Worm (Caenorhabditis elegans): Measurements from ENCODE around the gene R08B4.3.

R08B4.3 gene

DNA sequence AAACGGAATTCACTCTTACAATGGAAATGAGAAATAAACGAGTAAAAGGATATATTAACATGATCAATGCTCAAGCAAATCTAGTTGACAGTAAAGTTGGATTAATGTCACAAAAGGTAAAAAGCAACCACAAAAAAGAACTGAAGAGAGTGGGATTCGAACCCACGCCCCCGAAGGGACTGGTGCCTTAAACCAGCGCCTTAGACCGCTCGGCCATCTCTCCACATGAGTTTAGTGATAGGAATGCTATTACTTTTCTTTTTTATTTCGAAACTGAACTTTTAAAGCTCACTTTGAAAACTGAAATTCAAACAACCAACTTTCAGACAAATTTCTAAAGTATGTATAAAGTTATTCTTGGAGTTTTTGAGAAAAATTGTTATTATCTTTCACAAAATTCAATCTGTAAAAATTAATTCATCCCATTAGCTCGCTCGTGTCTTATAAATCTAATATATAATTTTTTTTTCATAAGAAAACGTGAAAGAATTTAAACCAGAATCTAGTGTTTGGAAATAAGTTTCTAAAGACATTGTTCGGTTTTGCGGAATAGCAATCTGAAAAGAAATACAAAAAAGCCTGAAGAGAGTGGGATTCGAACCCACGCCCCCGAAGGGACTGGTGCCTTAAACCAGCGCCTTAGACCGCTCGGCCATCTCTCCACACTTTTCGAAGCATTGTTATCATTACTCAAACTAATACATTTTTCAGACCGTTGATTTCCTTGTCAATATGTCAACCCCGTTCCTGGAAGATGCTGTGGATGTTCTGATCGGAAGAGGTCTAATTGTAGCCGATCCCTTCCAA lies 42.2 kb upstream of the R08B4.3 start (continued):
- TF ChIP-seq ztf-11 (tag; optimal IDR thresholded peaks at IDR 0.05) (no peak), F26F4.8 (GFP tag; conservative IDR thresholded peaks at IDR 0.05) (peak; percentile 67), nhr-237 (tag; optimal IDR thresholded peaks at IDR 0.05) (no peak), nhr-48 (tag; optimal IDR thresholded peaks at IDR 0.05) (peak; percentile 30), ztf-7 (tag; optimal IDR thresholded peaks at IDR 0.05) (no peak), F44E2.7 (GFP tag; IDR thresholded peaks at IDR 0.05) (peak; percentile 70; the same call in 1 of the 2 replicates), aha-1 (tag) (peak; percentile 40), R02D3.7 (tag; optimal IDR thresholded peaks at IDR 0.05) (no peak)

DNA sequence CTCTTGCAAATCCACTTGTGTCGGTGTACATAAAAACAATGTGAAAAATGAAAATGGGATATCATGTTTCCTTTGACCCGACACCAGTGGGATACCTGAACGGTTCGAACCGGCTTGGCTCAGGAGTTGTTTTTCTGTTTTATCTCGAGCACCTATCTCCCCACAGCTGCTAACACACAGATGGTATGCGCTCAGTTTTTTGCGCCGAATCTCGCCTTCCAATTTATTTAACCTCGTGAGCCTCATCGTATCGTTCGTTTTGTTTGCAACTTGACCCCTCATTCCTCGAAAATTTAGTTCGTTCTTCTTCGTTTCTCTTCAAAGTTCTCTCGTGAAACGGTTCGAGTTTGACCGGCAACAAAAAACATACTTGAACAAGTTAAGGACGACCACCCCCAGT lies 39.7 kb upstream of the R08B4.3 start, which contains the start of gene C05C9.1:
TSS of gene C05C9.1 (plus strand) at position 301 of the 400 bp plus-strand sequence.
- TF ChIP-seq jun-1 (tag; optimal IDR thresholded peaks at IDR 0.05) (no peak), sdz-12 (GFP tag; optimal IDR thresholded peaks at IDR 0.05) (no peak), tra-1 (GFP tag; IDR thresholded peaks at IDR 0.05) (no peak), skn-1 (tag; optimal IDR thresholded peaks at IDR 0.05) (no peak), zip-2 (tag; optimal IDR thresholded peaks at IDR 0.05) (no peak), php-3 (GFP tag; IDR thresholded peaks at IDR 0.05) (no peak), R02D3.7 (tag; optimal IDR thresholded peaks at IDR 0.05) (no peak), ctbp-1 (GFP tag; IDR thresholded peaks at IDR 0.05) (no peak), snpc-1.2 (GFP tag; IDR thresholded peaks at IDR 0.05) (no peak), fos-1 (tag; optimal IDR thresholded peaks at IDR 0.05) (no peak), F49E8.2 (tag; optimal IDR thresholded peaks at IDR 0.05; ENCODE audit: borderline replicate concordance) (no peak), aha-1 (tag) (no peak), mep-1 (tag; optimal IDR thresholded peaks at IDR 0.05) (no peak), cey-2 (tag; optimal IDR thresholded peaks at IDR 0.05; ENCODE audit: borderline replicate concordance, insufficient read depth) (no peak), lin-1 (GFP tag; IDR thresholded peaks at IDR 0.05) (no peak)

DNA sequence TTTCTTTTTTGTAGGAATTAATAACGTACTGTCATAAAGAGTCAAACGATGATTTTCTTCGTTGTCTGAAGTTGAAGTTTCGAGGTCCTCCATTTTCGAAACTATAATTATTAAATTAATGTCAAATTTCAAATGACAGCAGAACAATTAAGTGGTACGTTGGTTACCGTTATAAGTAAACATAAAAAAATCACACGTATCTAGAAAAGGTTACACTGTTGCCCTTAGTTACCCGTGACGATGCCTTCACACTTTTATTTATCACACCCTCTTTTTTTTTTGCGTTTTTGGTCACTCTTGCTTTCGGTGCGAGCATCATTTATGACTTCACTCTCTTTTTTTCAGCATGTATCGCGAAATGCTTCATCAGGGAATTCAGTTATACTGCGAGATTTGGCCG lies 31.9 kb upstream of the R08B4.3 start, which contains the start of the genes C05C9.3 and C05C9.2:
TSS of gene C05C9.3 (minus strand) at position 101 of the 400 bp plus-strand sequence.
TSS of gene C05C9.2 (plus strand) at position 346 of the 400 bp plus-strand sequence.
- TF ChIP-seq mdt-29 (GFP tag; IDR thresholded peaks at IDR 0.05) (no peak), nhr-10 (tag; optimal IDR thresholded peaks at IDR 0.05) (no peak), F26F4.8 (GFP tag; conservative IDR thresholded peaks at IDR 0.05) (no peak), ceh-62 (tag; optimal IDR thresholded peaks at IDR 0.05) (no peak)

DNA sequence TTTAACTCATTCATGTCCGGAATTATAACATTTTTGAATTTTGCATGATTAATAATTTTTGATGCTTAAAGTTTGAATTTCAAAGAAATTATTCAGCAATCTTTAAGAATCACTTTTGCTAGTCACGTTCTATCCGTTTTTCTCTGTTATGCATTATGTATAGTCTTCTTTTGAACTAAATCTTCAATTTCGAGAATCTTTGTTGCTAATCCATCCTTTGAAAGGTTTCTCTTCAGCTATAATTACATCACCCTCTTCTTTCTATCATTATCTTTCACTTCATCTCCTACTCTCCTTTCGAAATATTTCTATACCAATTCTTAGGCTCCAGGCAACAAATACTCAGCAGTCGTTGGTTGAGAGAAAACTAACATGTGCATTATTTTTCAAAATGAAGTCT lies 30.7 kb upstream of the R08B4.3 start:
- TF ChIP-seq dmd-8 (GFP tag; IDR thresholded peaks at IDR 0.05) (no peak), Y105C5A.15 (GFP tag; IDR thresholded peaks at IDR 0.05) (no peak), F44E2.7 (GFP tag; IDR thresholded peaks at IDR 0.05) (no peak), zip-2 (tag; optimal IDR thresholded peaks at IDR 0.05) (no peak), aha-1 (tag) (no peak), lin-1 (GFP tag; IDR thresholded peaks at IDR 0.05) (no peak), F37D6.2 (tag; optimal IDR thresholded peaks at IDR 0.05) (no peak), unc-62 (GFP tag; optimal IDR thresholded peaks at IDR 0.05 in 1 of 2) (no peak), unc-62 (tag; optimal IDR thresholded peaks at IDR 0.05) (no peak), pqm-1 (tag; optimal IDR thresholded peaks at IDR 0.05) (no peak), sdz-12 (GFP tag; optimal IDR thresholded peaks at IDR 0.05) (no peak), ceh-62 (tag; optimal IDR thresholded peaks at IDR 0.05) (no peak)

DNA sequence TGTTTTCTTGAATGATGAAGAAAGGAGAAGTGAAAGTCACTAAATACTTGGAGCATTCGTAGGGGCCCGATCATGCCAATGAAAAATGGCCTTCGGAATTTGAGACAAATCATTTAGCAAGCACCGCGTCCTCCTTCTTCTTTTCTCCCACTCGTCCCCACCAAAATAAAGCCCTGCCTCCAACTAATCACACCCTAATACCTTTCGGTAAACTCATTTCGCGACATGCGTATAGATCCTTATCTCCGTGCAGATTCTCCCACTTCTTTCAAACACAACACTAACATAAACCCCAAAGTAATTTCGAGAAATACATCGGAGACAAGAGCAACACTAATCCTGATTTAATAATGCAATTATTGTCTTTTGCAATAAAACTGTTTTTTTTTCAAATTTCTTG lies 16.8 kb upstream of the R08B4.3 start:
- TF ChIP-seq lin-1 (GFP tag; IDR thresholded peaks at IDR 0.05) (no peak), unc-62 (GFP tag; optimal IDR thresholded peaks at IDR 0.05 in 1 of 2) (peak in 1 of 2 experiments; percentile 88), unc-62 (tag; optimal IDR thresholded peaks at IDR 0.05) (no peak), dve-1 (tag; optimal IDR thresholded peaks at IDR 0.05; ENCODE audit: insufficient read depth) (no peak), nhr-76 (tag; optimal IDR thresholded peaks at IDR 0.05) (no peak)

Measured in whole organism, L4 larva.